Worm (Caenorhabditis elegans) whole organism, L1 larva: ENCODE data around the gene srsx-21.

Experiments
- C16A3.4 ChIP-seq: fragments of 150-350 bp; optimal IDR thresholded peaks from 2 replicates; lab custom pipeline; 2014; ENCODE audit warnings: missing biosample characterization, missing genetic modification characterization
- C34B4.2 ChIP-seq: sonication (generic microtip); optimal IDR thresholded peaks from 2 replicates; lab custom pipeline; 2017; ENCODE audit warnings: mild to moderate bottlenecking, missing genetic modification characterization, missing compliant biosample characterization
- ama-1 ChIP-seq: fragments of 150-350 bp; optimal IDR thresholded peaks from 2 replicates; lab custom pipeline; 2014
- ceh-8 ChIP-seq: fragments of 200-800 bp; sonication (Bioruptor generic); optimal IDR thresholded peaks from 2 replicates; lab custom pipeline; 2018; ENCODE audit warnings: mild to moderate bottlenecking, missing genetic modification characterization, moderate library complexity, missing compliant biosample characterization
- dsc-1 ChIP-seq: sonication (generic microtip); optimal IDR thresholded peaks from 2 replicates; lab custom pipeline; 2016; ENCODE audit warnings: mild to moderate bottlenecking, missing genetic modification characterization, missing compliant biosample characterization
- efl-1 ChIP-seq, 4 experiments: fragments of 150-350 bp; optimal IDR thresholded peaks in 3 of 4; peaks in 1 of 4; 1 replicate in 1 of 4; 2 replicates in 3 of 4; lab custom pipeline; 2014; ENCODE audit warnings: missing biosample characterization in 2 of 4, missing genetic modification characterization in 2 of 4, missing genetic modification reagents in 2 of 4
- elt-3 ChIP-seq, 6 experiments: fragments of 150-350 bp in 1 of 6; sonication (generic microtip); optimal IDR thresholded peaks; 2 replicates each; lab custom pipeline; 2017 to 2018; ENCODE audit warnings: missing biosample characterization in 6 of 6, missing genetic modification characterization in 6 of 6, inconsistent platforms in 1 of 6
- fkh-4 ChIP-seq: sonication (generic microtip); optimal IDR thresholded peaks from 2 replicates; lab custom pipeline; 2016; ENCODE audit warnings: missing compliant biosample characterization, missing genetic modification characterization, borderline replicate concordance
- fos-1 ChIP-seq: fragments of 150-350 bp; optimal IDR thresholded peaks from 2 replicates; lab custom pipeline; 2014; ENCODE audit warnings: missing biosample characterization, missing genetic modification characterization
- hlh-17 ChIP-seq: fragments of 200-800 bp; sonication (Bioruptor generic); optimal IDR thresholded peaks from 2 replicates; lab custom pipeline; 2018; ENCODE audit warnings: missing genetic modification characterization, mild to moderate bottlenecking, missing compliant biosample characterization, moderate library complexity, borderline replicate concordance
- hlh-4 ChIP-seq: sonication (generic microtip); optimal IDR thresholded peaks from 2 replicates; lab custom pipeline; 2016; ENCODE audit warnings: mild to moderate bottlenecking, missing genetic modification characterization, missing compliant biosample characterization
- isw-1 ChIP-seq: fragments of 200-800 bp; sonication (Bioruptor generic); IDR thresholded peaks from 2 replicates; pipeline ENCODE4 v1.3.6; 2022; ENCODE audit warnings: missing genetic modification characterization, missing compliant biosample characterization
- lin-13 ChIP-seq: fragments of 150-350 bp; optimal IDR thresholded peaks from 2 replicates; lab custom pipeline; 2014; ENCODE audit warnings: missing biosample characterization, missing genetic modification reagents, missing genetic modification characterization
- lin-14 ChIP-seq: fragments of 200-800 bp; sonication (Bioruptor generic); optimal IDR thresholded peaks from 2 replicates; lab custom pipeline; 2018; ENCODE audit warnings: mild to moderate bottlenecking, missing genetic modification characterization, moderate library complexity, missing compliant biosample characterization
- lin-39 ChIP-seq: fragments of 150-350 bp; optimal IDR thresholded peaks from 2 replicates; lab custom pipeline; 2014; ENCODE audit warnings: missing biosample characterization, missing genetic modification reagents, missing genetic modification characterization
- lir-3 ChIP-seq: sonication (generic microtip); optimal IDR thresholded peaks from 2 replicates; lab custom pipeline; 2016; ENCODE audit warnings: mild to moderate bottlenecking, missing genetic modification characterization, moderate library complexity, missing compliant biosample characterization; ENCODE audit not compliant: poor library complexity
- lsy-2 ChIP-seq, 2 experiments: fragments of 150-350 bp; optimal IDR thresholded peaks; 2 replicates each; lab custom pipeline; 2014; ENCODE audit warnings: missing biosample characterization in 2 of 2, missing genetic modification characterization in 2 of 2
- mab-9 ChIP-seq: fragments of 200-800 bp; sonication (Bioruptor generic); IDR thresholded peaks from 2 replicates; pipeline ENCODE4 v1.3.6; 2022; ENCODE audit warnings: missing genetic modification reagents, missing genetic modification characterization, missing compliant biosample characterization
- mdl-1 ChIP-seq, 2 experiments: fragments of 150-350 bp; optimal IDR thresholded peaks; 2 replicates each; lab custom pipeline; 2014 to 2017; ENCODE audit warnings: missing biosample characterization in 2 of 2, missing genetic modification characterization in 2 of 2, inconsistent platforms in 1 of 2
- mep-1 ChIP-seq: fragments of 150-350 bp; optimal IDR thresholded peaks from 2 replicates; lab custom pipeline; 2014; ENCODE audit warnings: missing biosample characterization, missing genetic modification characterization
- nhr-12 ChIP-seq: sonication (generic microtip); optimal IDR thresholded peaks from 2 replicates; lab custom pipeline; 2017; ENCODE audit warnings: missing biosample characterization, missing genetic modification characterization
- nhr-20 ChIP-seq: sonication (generic microtip); optimal IDR thresholded peaks from 2 replicates; lab custom pipeline; 2016; ENCODE audit warnings: mild to moderate bottlenecking, missing genetic modification characterization, missing compliant biosample characterization
- nhr-28 ChIP-seq: fragments of 150-350 bp; optimal IDR thresholded peaks from 2 replicates; lab custom pipeline; 2014; ENCODE audit warnings: missing biosample characterization, missing genetic modification characterization
- nhr-76 ChIP-seq: sonication (generic microtip); optimal IDR thresholded peaks from 2 replicates; lab custom pipeline; 2017; ENCODE audit warnings: missing biosample characterization, missing genetic modification characterization
- nhr-77 ChIP-seq: fragments of 150-350 bp; optimal IDR thresholded peaks from 2 replicates; lab custom pipeline; 2014; ENCODE audit warnings: missing biosample characterization, missing genetic modification characterization
- pag-3 ChIP-seq: sonication (generic microtip); optimal IDR thresholded peaks from 2 replicates; lab custom pipeline; 2017; ENCODE audit warnings: missing genetic modification characterization, mild to moderate bottlenecking, missing compliant biosample characterization, antibody characterized with exemption, borderline replicate concordance; ENCODE audit not compliant: insufficient read depth
- rnt-1 ChIP-seq: sonication (generic microtip); optimal IDR thresholded peaks from 2 replicates; lab custom pipeline; 2016; ENCODE audit warnings: mild to moderate bottlenecking, missing genetic modification characterization, moderate library complexity, missing compliant biosample characterization
- skn-1 ChIP-seq: fragments of 150-350 bp; optimal IDR thresholded peaks from 2 replicates; lab custom pipeline; 2014; ENCODE audit warnings: missing biosample characterization, missing genetic modification characterization
- swsn-7 ChIP-seq: sonication (generic microtip); optimal IDR thresholded peaks from 2 replicates; lab custom pipeline; 2016; ENCODE audit warnings: missing genetic modification characterization, missing compliant biosample characterization
- tbx-2 ChIP-seq: sonication (generic microtip); optimal IDR thresholded peaks from 2 replicates; lab custom pipeline; 2016; ENCODE audit warnings: missing genetic modification characterization, missing compliant biosample characterization
- unc-98 ChIP-seq: fragments of 200-800 bp; sonication (Bioruptor generic); IDR thresholded peaks from 2 replicates; pipeline ENCODE4 v1.3.6; 2022; ENCODE audit warnings: missing genetic modification characterization, missing compliant biosample characterization
- zag-1 ChIP-seq: fragments of 150-350 bp; optimal IDR thresholded peaks from 2 replicates; lab custom pipeline; 2014; ENCODE audit warnings: missing biosample characterization, missing genetic modification characterization
- zip-4 ChIP-seq: fragments of 200-800 bp; sonication (Bioruptor generic); optimal IDR thresholded peaks from 2 replicates; lab custom pipeline; 2018; ENCODE audit warnings: mild to moderate bottlenecking, missing genetic modification characterization, moderate library complexity, missing compliant biosample characterization

srsx-21 gene

DNA sequence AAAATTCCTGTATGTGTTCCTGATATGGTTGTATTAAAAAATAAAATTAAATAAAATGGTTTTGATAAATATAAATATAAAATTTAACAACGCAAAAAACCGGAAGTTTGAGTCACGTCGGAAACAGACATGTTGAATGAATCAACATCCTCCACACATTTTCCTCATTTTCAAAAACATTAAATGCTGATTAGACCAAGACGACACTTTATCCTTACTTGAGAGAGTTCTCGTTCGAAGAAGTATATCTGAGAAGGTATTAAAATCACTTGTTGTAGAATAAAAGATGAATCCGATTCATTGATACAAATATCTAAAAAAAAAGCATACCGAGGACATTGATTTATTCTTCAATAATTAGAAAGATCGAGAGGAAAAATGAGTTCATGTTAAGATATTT lies 39.6 kb upstream of the srsx-21 start:
- TF ChIP-seq efl-1 (optimal IDR thresholded peaks at IDR 0.05; lab: Kevin White, UChicago) (no peak), efl-1 (GFP tag; optimal IDR thresholded peaks at IDR 0.05 in 1 of 2; lab: Kevin White, UChicago) (peak in 1 of 2 experiments; percentile 51), dsc-1 (tag; lab: Kevin White, UChicago) (peak; percentile 87), fkh-4 (tag; lab: Kevin White, UChicago) (peak; percentile 34), hlh-17 (GFP tag; lab: Kevin White, UChicago) (no peak)

DNA sequence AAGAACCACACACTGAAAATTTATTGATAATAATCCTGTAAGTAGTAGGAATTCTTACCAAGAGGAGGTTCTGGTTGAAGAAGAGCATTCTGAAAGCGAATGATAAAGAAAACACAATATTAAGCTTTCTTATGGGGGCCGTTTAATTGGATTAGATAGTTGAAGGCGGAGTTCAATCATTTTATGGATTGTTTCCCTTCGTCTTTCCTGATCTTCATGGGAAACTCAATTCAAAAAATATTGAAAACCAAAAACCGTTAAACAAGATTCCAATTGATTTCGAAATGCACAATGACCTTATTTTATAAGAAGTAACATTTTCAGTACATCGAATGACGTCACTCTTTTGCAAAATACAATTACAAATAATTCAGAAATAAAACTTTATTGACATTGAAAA lies 38.7 kb upstream of the srsx-21 start, which contains the start of gene F46B6.13:
F46B6.13 (minus strand) TSS at position 101 of the 400 bp plus-strand sequence.
- TF ChIP-seq lsy-2 (tag; optimal IDR thresholded peaks at IDR 0.05; lab: Kevin White, UChicago) (no peak), mdl-1 (tag; optimal IDR thresholded peaks at IDR 0.05; lab: Kevin White, UChicago) (no peak), zip-4 (GFP tag; lab: Kevin White, UChicago) (no peak), nhr-12 (tag; lab: Kevin White, UChicago) (no peak), C34B4.2 (tag; lab: Kevin White, UChicago) (no peak), elt-3 (tag; optimal IDR thresholded peaks at IDR 0.05; lab: Kevin White, UChicago) (no peak), nhr-77 (tag; lab: Kevin White, UChicago) (no peak), fkh-4 (tag; lab: Kevin White, UChicago) (no peak), lin-39 (tag; lab: Kevin White, UChicago) (no peak)

DNA sequence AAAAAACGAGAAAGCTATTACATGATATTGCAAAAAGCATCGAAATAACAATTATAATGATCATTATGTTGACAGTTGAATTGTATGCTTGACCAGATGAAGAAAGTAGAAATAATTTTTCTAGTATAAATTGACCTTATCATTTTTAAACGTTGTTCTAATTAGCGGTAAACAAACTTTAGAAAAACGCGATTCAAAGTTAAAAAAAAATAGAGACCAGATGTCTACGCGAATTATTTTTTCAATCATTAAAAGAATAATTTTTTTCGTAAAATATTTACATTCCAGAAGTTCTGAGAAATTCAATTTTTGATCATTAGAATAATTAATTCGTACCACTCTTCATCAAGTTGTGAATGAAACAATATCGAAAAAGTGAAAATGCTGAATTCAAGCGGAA lies 35.8 kb upstream of the srsx-21 start, which contains the start of gene F46B6.10:
F46B6.10 (minus strand) TSS at position 101 of the 400 bp plus-strand sequence.
- TF ChIP-seq C16A3.4 (no peak), lin-14 (GFP tag; lab: Kevin White, UChicago) (no peak), hlh-4 (tag; lab: Kevin White, UChicago) (no peak), nhr-28 (no peak), nhr-77 (tag; lab: Kevin White, UChicago) (no peak), rnt-1 (tag; lab: Kevin White, UChicago) (no peak)
- TF ChIP-seq, all 84 proteins: peak for 0

DNA sequence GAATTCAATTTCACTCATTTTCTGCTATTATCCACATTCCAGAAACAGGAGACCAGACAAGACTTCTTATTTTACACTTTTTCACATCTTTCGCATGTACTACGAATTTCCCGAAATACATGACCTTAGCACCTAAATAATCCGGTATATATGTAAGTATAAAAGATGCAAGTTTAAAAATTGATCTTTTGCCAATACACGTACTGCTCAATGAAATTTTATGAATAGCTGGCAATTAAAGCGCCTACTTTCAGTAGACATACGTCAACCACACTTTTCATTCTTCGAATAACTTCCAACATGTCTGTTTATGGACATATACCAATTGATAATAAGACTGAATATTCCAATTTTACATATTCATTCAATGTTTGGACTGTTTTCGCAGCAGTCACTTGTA lies 34.6 kb upstream of the srsx-21 start, which contains the start of gene sru-39:
sru-39 (plus strand) TSS at position 301 of the 400 bp plus-strand sequence.
- no peak for TF ChIP-seq efl-1 (optimal IDR thresholded peaks at IDR 0.05; lab: Kevin White, UChicago)
- TF ChIP-seq efl-1 (GFP tag; optimal IDR thresholded peaks at IDR 0.05 in 1 of 2; lab: Kevin White, UChicago) = peak in 1 of 2 experiments; percentile 72
- no peak for TF ChIP-seq lir-3 (tag; lab: Kevin White, UChicago)

DNA sequence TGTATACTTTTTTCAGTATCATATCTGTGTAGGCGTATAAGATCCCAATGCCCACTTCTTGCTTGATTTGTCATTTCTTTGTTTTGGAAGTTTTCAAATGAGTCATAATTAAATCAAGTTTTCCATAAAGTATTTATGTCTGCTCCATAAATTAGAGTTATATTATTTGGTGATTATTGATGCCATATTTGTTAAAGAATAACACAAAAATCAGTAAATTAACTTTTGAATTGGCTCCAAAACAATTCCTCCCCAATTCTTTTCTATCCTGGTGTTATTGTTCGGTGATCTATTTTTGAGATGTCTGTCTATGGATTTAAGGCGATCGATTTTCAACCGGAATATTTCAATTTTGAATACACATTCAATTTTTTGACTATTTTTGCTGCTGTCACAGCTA lies 32.6 kb upstream of the srsx-21 start, which contains the start of gene sru-37:
sru-37 (plus strand) TSS at position 301 of the 400 bp plus-strand sequence.
- TF ChIP-seq swsn-7 (tag; lab: Kevin White, UChicago) = no peak
- TF ChIP-seq nhr-76 (tag; lab: Kevin White, UChicago) = no peak
- TF ChIP-seq mep-1 (tag; lab: Kevin White, UChicago) = no peak
- TF ChIP-seq nhr-12 (tag; lab: Kevin White, UChicago) = no peak
- no peak for TF ChIP-seq fos-1 (tag; lab: Kevin White, UChicago)
- no peak for TF ChIP-seq C34B4.2 (tag; lab: Kevin White, UChicago)
- TF ChIP-seq, all 84 proteins: peak for 0

DNA sequence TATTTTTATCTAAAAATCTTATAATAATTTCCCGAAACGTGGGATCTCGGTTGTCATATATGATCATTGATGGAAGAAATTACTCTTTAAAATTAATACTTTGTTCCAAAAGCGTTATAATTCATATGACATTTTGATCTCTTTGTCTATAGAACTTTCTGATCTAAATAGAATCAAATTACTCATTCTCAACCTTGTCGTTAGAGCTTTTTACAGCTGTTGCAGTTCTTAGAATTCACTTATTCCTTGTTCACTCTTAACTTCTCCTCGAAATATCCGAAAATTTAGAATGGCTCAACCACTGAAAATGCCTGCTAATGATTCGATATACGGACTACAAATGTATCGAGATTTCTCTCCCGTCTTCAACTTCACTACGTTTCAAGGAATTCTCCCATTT lies 26.6 kb upstream of the srsx-21 start, which contains the start of gene sru-29:
sru-29 (plus strand) TSS at position 301 of the 400 bp plus-strand sequence.
- TF ChIP-seq skn-1 (tag; lab: Kevin White, UChicago) (no peak), pag-3 (tag; lab: Kevin White, UChicago) (no peak), hlh-4 (tag; lab: Kevin White, UChicago) (peak; percentile 4)

DNA sequence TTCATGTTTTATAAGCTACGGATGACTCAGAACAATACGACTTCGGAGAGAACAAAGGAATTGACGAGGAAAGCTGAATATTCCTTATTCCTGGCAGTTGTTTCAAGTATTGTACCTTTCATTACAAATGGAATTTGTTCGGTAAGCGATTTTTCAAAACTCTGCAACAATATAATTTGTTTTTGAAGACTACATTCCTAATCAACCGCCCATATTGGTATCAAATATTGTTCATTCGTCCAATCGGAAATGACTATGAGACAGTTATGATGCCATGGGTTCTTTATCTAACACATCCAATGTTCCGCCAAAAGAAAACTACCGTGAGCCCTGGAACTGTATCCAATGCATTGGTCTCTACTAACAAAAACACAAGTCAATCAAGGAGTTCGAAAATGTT lies 25.6 kb upstream of the srsx-21 start:
- TF ChIP-seq isw-1 = no peak
- no peak for TF ChIP-seq lin-13
- no peak for TF ChIP-seq unc-98 (GFP tag; lab: Robert Waterston, UW)
- TF ChIP-seq nhr-77 (tag; lab: Kevin White, UChicago) = no peak
- TF ChIP-seq tbx-2 (tag; lab: Kevin White, UChicago) = no peak
- no peak for TF ChIP-seq fos-1 (tag; lab: Kevin White, UChicago)
- TF ChIP-seq nhr-20 (tag; lab: Kevin White, UChicago) = no peak
- TF ChIP-seq ama-1 (lab: Kevin White, UChicago) = no peak
- no peak for TF ChIP-seq efl-1 (optimal IDR thresholded peaks at IDR 0.05; lab: Kevin White, UChicago)
- no peak for TF ChIP-seq efl-1 (GFP tag; optimal IDR thresholded peaks at IDR 0.05 in 1 of 2; lab: Kevin White, UChicago)
- TF ChIP-seq C34B4.2 (tag; lab: Kevin White, UChicago) = no peak
- no peak for TF ChIP-seq mab-9 (GFP tag; lab: Robert Waterston, UW)
- TF ChIP-seq elt-3 (tag; optimal IDR thresholded peaks at IDR 0.05; lab: Kevin White, UChicago) = no peak
- TF ChIP-seq zag-1 (tag; lab: Kevin White, UChicago) = no peak
- TF ChIP-seq ceh-8 (GFP tag; lab: Kevin White, UChicago) = no peak
- TF ChIP-seq, all 84 proteins: peak for 0
